Fruit fly (Drosophila melanogaster) S2 (cell line): ENCODE results near the gene FucTB.

Source experiments
- CG8478 ChIP-seq: fragments of >200 bp; optimal IDR thresholded peaks from 2 replicates; lab custom pipeline; 2018
- CTCF ChIP-seq, 2 experiments: fragments of >200 bp; optimal IDR thresholded peaks; 2 replicates each; lab custom pipeline; 2018

DNA sequence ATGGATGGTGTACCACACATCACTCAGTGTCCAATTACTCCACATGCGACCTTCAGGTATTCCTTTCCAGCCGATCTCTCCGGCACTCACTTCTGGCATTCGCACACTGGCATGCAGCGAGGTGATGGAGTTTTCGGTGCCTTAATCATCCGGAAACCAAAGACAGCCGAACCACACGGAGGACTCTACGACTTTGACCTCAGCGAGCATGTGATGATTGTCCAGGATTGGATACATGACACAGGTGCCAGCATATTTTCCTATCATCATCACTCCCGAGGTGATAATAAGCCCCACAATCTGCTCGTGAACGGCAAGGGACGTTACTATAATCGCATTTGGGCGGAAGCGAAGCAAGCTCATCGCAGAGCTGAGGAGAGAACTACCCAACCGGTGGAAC lies 6.7 kb downstream of the FucTB start:
- no peak for TF ChIP-seq CG8478 (lab: Kevin White, UChicago)
- TF ChIP-seq CTCF (optimal IDR thresholded peaks at IDR 0.05; lab: Kevin White, UChicago): no peak
